Fruit fly (Drosophila melanogaster) whole organism, adult: ENCODE results near the gene Sec15.

Experiments used
- CG1620 ChIP-seq: fragments of 200-800 bp; sonication (Bioruptor generic); optimal IDR thresholded peaks from 2 replicates; lab custom pipeline; 2016; ENCODE audit warnings: missing biosample characterization, missing genetic modification characterization
- Crg-1 ChIP-seq: fragments of 200-800 bp; sonication (Bioruptor generic); optimal IDR thresholded peaks from 2 replicates; lab custom pipeline; 2016; ENCODE audit warnings: missing biosample characterization, missing genetic modification characterization
- Hr96 ChIP-seq: fragments of 200-800 bp; sonication (Bioruptor generic); optimal IDR thresholded peaks from 2 replicates; lab custom pipeline; 2016; ENCODE audit warnings: missing biosample characterization, missing genetic modification characterization
- cnc ChIP-seq, 2 experiments: fragments of >200 bp; optimal IDR thresholded peaks; 2 replicates each; lab custom pipeline; 2017
- pad ChIP-seq: fragments of 200-800 bp; sonication (Bioruptor generic); optimal IDR thresholded peaks from 3 replicates; lab custom pipeline; 2017; ENCODE audit warnings: missing biosample characterization, missing genetic modification characterization, mild to moderate bottlenecking, moderate library complexity, missing genetic modification reagents
- toe ChIP-seq: fragments of 200-800 bp; sonication (Bioruptor generic); optimal IDR thresholded peaks from 2 replicates; lab custom pipeline; 2016; ENCODE audit warnings: missing biosample characterization, missing genetic modification characterization

- TF ChIP-seq toe (GFP tag; lab: Kevin White, UChicago) (no peak), Hr96 (GFP tag; lab: Kevin White, UChicago) (no peak), Crg-1 (GFP tag; lab: Kevin White, UChicago) (no peak), pad (no peak), CG1620 (GFP tag; lab: Kevin White, UChicago) (no peak), cnc (optimal IDR thresholded peaks at IDR 0.05; lab: Kevin White, UChicago) (no peak)
These were observed 16.5 kb upstream of the Sec15 start for dm6 chr3R:21124225-21124624.
